Fruit fly (Drosophila melanogaster) whole organism, embryonic: ENCODE measurements around the gene amos.

Experiments used
- Atf-2 ChIP-seq: fragments of 200-800 bp; sonication (Bioruptor generic); optimal IDR thresholded peaks from 2 replicates; lab custom pipeline; 2016; ENCODE audit warnings: missing biosample characterization, missing genetic modification characterization
- CG10366 ChIP-seq: fragments of 200-800 bp; sonication (Bioruptor generic); IDR thresholded peaks from 2 replicates; pipeline ENCODE4 v1.3.6; 2022; ENCODE audit warnings: missing biosample characterization, missing genetic modification characterization
- CG10543 ChIP-seq: fragments of 200-800 bp; sonication (Bioruptor generic); optimal IDR thresholded peaks from 3 replicates; lab custom pipeline; 2017; ENCODE audit warnings: missing biosample characterization, mild to moderate bottlenecking, missing genetic modification characterization, moderate library complexity
- CG11560 ChIP-seq: fragments of 200-800 bp; sonication (Bioruptor generic); IDR thresholded peaks from 3 replicates; pipeline ENCODE4 v1.3.6; 2022; ENCODE audit warnings: missing biosample characterization, missing genetic modification characterization
- CG11695 ChIP-seq: fragments of 200-800 bp; sonication (Bioruptor generic); IDR thresholded peaks from 3 replicates; pipeline ENCODE4 v1.3.6; 2022; ENCODE audit warnings: missing biosample characterization, missing genetic modification characterization
- CG13775 ChIP-seq: fragments of 200-800 bp; sonication (Bioruptor generic); optimal IDR thresholded peaks from 3 replicates; lab custom pipeline; 2017; ENCODE audit warnings: missing biosample characterization, mild to moderate bottlenecking, missing genetic modification characterization
- CG15696 ChIP-seq: fragments of 200-800 bp; sonication (Bioruptor generic); optimal IDR thresholded peaks from 2 replicates; lab custom pipeline; 2019; ENCODE audit warnings: missing biosample characterization, mild to moderate bottlenecking, missing genetic modification characterization, moderate library complexity
- CG1602 ChIP-seq: fragments of 200-800 bp; sonication (Bioruptor generic); optimal IDR thresholded peaks from 3 replicates; lab custom pipeline; 2016; ENCODE audit warnings: missing biosample characterization, missing genetic modification characterization
- CG2120 ChIP-seq: fragments of 200-800 bp; sonication (Bioruptor generic); optimal IDR thresholded peaks from 3 replicates; lab custom pipeline; 2016; ENCODE audit warnings: missing biosample characterization, missing genetic modification characterization
- CG32532 ChIP-seq: fragments of 200-800 bp; sonication (Bioruptor generic); IDR thresholded peaks from 2 replicates; pipeline ENCODE4 v1.3.6; 2022; ENCODE audit warnings: missing biosample characterization, missing genetic modification characterization
- CG3726 ChIP-seq: fragments of 200-800 bp; sonication (Bioruptor generic); IDR thresholded peaks from 3 replicates; pipeline ENCODE4, ENCODE4 v1.3.6; 2022; ENCODE audit warnings: missing biosample characterization, missing genetic modification characterization
- CG6689 ChIP-seq: fragments of 200-800 bp; sonication (Bioruptor generic); IDR thresholded peaks from 2 replicates; pipeline ENCODE4 v1.3.6; 2022; ENCODE audit warnings: missing biosample characterization, missing genetic modification characterization
- CG6791 ChIP-seq: fragments of 200-800 bp; sonication (Bioruptor generic); IDR thresholded peaks from 3 replicates; pipeline ENCODE4 v1.3.6; 2022; ENCODE audit warnings: missing biosample characterization, missing genetic modification characterization; ENCODE audit not compliant: partially characterized antibody
- CG6813 ChIP-seq: fragments of 200-800 bp; sonication (Bioruptor generic); optimal IDR thresholded peaks from 2 replicates; lab custom pipeline; 2017; ENCODE audit warnings: missing biosample characterization, missing genetic modification characterization, mild to moderate bottlenecking, moderate library complexity, missing genetic modification reagents
- CG7357 ChIP-seq: fragments of 200-800 bp; sonication (Bioruptor generic); IDR thresholded peaks from 3 replicates; pipeline ENCODE4 v1.3.6; 2022; ENCODE audit warnings: missing biosample characterization, missing genetic modification characterization
- CG7963 ChIP-seq: fragments of 200-800 bp; sonication (Bioruptor generic); IDR thresholded peaks from 3 replicates; pipeline ENCODE4 v1.3.6; 2022; ENCODE audit warnings: missing biosample characterization, missing genetic modification characterization; ENCODE audit not compliant: partially characterized antibody
- CkIIα-i1 ChIP-seq: fragments of 200-800 bp; sonication (Bioruptor generic); IDR thresholded peaks from 2 replicates; pipeline ENCODE4 v1.3.6; 2022; ENCODE audit warnings: missing biosample characterization, missing genetic modification characterization
- D ChIP-seq, 2 experiments: fragments of 200-800 bp in 1 of 2; fragments of >200 bp in 1 of 2; sonication (Bioruptor generic) in 1 of 2; optimal IDR thresholded peaks; 2 replicates in 1 of 2; 3 replicates in 1 of 2; lab custom pipeline; 2017; ENCODE audit warnings: mild to moderate bottlenecking in 1 of 2, missing biosample characterization in 1 of 2, missing genetic modification characterization in 1 of 2, missing genetic modification reagents in 1 of 2
- Gug ChIP-seq: fragments of 200-800 bp; sonication (Bioruptor generic); IDR thresholded peaks from 4 replicates; pipeline ENCODE4 v1.3.6; 2022; ENCODE audit warnings: missing biosample characterization, missing genetic modification characterization
- NK7.1 ChIP-seq: fragments of 200-800 bp; sonication (Bioruptor generic); optimal IDR thresholded peaks from 3 replicates; lab custom pipeline; 2016; ENCODE audit warnings: missing biosample characterization, missing genetic modification characterization
- Opbp ChIP-seq: fragments of 200-800 bp; sonication (Bioruptor generic); IDR thresholded peaks from 3 replicates; pipeline ENCODE4 v1.3.6; 2022; ENCODE audit warnings: missing biosample characterization, missing genetic modification characterization; ENCODE audit not compliant: partially characterized antibody
- Side ChIP-seq: fragments of 200-800 bp; sonication (Bioruptor generic); optimal IDR thresholded peaks from 2 replicates; lab custom pipeline; 2016; ENCODE audit warnings: missing biosample characterization, missing genetic modification characterization
- Sox100B ChIP-seq: fragments of 200-800 bp; sonication (Bioruptor generic); optimal IDR thresholded peaks from 3 replicates; lab custom pipeline; 2018; ENCODE audit warnings: missing biosample characterization, mild to moderate bottlenecking, missing genetic modification characterization
- Sox102F ChIP-seq: fragments of 200-800 bp; sonication (Bioruptor generic); optimal IDR thresholded peaks from 2 replicates; lab custom pipeline; 2018; ENCODE audit warnings: missing biosample characterization, mild to moderate bottlenecking, missing genetic modification characterization, moderate library complexity
- Stat92E ChIP-seq, 3 experiments: fragments of >200 bp in 2 of 3; fragments of 200-800 bp in 1 of 3; sonication (Bioruptor generic) in 1 of 3; optimal IDR thresholded peaks; 2 replicates each; lab custom pipeline; 2017 to 2019; ENCODE audit warnings: missing biosample characterization in 3 of 3, missing genetic modification characterization in 3 of 3, mild to moderate bottlenecking in 1 of 3, moderate library complexity in 1 of 3
- TFAM ChIP-seq: fragments of 200-800 bp; sonication (Bioruptor generic); optimal IDR thresholded peaks from 2 replicates; lab custom pipeline; 2017; ENCODE audit warnings: missing biosample characterization, missing genetic modification characterization, inconsistent platforms
- Tbp ChIP-seq: fragments of >200 bp; optimal IDR thresholded peaks from 2 replicates; lab custom pipeline; 2018; ENCODE audit warnings: missing biosample characterization, missing genetic modification characterization
- Vsx1 ChIP-seq: fragments of 200-800 bp; sonication (Bioruptor generic); optimal IDR thresholded peaks from 2 replicates; lab custom pipeline; 2017; ENCODE audit warnings: missing biosample characterization, mild to moderate bottlenecking, missing genetic modification characterization, missing genetic modification reagents
- YL-1 ChIP-seq: fragments of 200-800 bp; sonication (Bioruptor generic); optimal IDR thresholded peaks from 3 replicates; lab custom pipeline; 2017; ENCODE audit warnings: missing biosample characterization, mild to moderate bottlenecking, missing genetic modification characterization
- amos ChIP-seq: fragments of 200-800 bp; sonication (Bioruptor generic); IDR thresholded peaks from 2 replicates; pipeline ENCODE4 v1.3.6; 2022; ENCODE audit warnings: missing biosample characterization, missing genetic modification characterization; ENCODE audit not compliant: partially characterized antibody
- caup ChIP-seq: fragments of 200-800 bp; sonication (Bioruptor generic); optimal IDR thresholded peaks from 3 replicates; lab custom pipeline; 2017; ENCODE audit warnings: missing biosample characterization, mild to moderate bottlenecking, missing genetic modification characterization, moderate library complexity; ENCODE audit not compliant: severe bottlenecking
- cg ChIP-seq: fragments of 200-800 bp; sonication (Bioruptor generic); optimal IDR thresholded peaks from 3 replicates; lab custom pipeline; 2019; ENCODE audit warnings: missing biosample characterization, mild to moderate bottlenecking, missing genetic modification characterization, moderate library complexity
- ems ChIP-seq: fragments of 200-800 bp; sonication (Bioruptor generic); optimal IDR thresholded peaks from 3 replicates; lab custom pipeline; 2016; ENCODE audit warnings: missing biosample characterization, missing genetic modification characterization
- eyg ChIP-seq: fragments of 200-800 bp; sonication (Bioruptor generic); optimal IDR thresholded peaks from 3 replicates; lab custom pipeline; 2016; ENCODE audit warnings: missing biosample characterization, missing genetic modification characterization
- gcm2 ChIP-seq: fragments of 200-800 bp; sonication (Bioruptor generic); optimal IDR thresholded peaks from 2 replicates; lab custom pipeline; 2016; ENCODE audit warnings: missing biosample characterization, missing genetic modification characterization
- gfzf ChIP-seq: fragments of 200-800 bp; sonication (Bioruptor generic); optimal IDR thresholded peaks from 2 replicates; lab custom pipeline; 2016; ENCODE audit warnings: missing biosample characterization, mild to moderate bottlenecking, missing genetic modification characterization, moderate library complexity
- grau ChIP-seq: fragments of 200-800 bp; optimal IDR thresholded peaks from 3 replicates; lab custom pipeline; 2019; ENCODE audit warnings: missing biosample characterization, mild to moderate bottlenecking, missing genetic modification characterization, moderate library complexity
- klu ChIP-seq: fragments of 200-800 bp; sonication (Bioruptor generic); IDR thresholded peaks from 2 replicates; pipeline ENCODE4 v1.3.6; 2022; ENCODE audit warnings: missing biosample characterization, missing genetic modification characterization
- mld ChIP-seq: fragments of 200-800 bp; sonication (Bioruptor generic); IDR thresholded peaks from 3 replicates; pipeline ENCODE4 v1.3.6; 2022; ENCODE audit warnings: missing biosample characterization, missing genetic modification characterization; ENCODE audit not compliant: partially characterized antibody
- onecut ChIP-seq: fragments of 200-800 bp; sonication (Bioruptor generic); IDR thresholded peaks from 2 replicates; pipeline ENCODE4 v1.3.6; 2022; ENCODE audit warnings: missing biosample characterization, missing genetic modification characterization
- org-1 ChIP-seq: fragments of 200-800 bp; sonication (Bioruptor generic); optimal IDR thresholded peaks from 2 replicates; lab custom pipeline; 2017; ENCODE audit warnings: missing biosample characterization, missing genetic modification characterization
- phol ChIP-seq: fragments of 200-800 bp; sonication (Bioruptor generic); optimal IDR thresholded peaks from 3 replicates; lab custom pipeline; 2018; ENCODE audit warnings: missing biosample characterization, mild to moderate bottlenecking, missing genetic modification characterization, moderate library complexity
- ranshi ChIP-seq: fragments of 200-800 bp; sonication (Bioruptor generic); IDR thresholded peaks from 2 replicates; pipeline ENCODE4 v1.3.6; 2022; ENCODE audit warnings: missing biosample characterization, missing genetic modification characterization
- scrt ChIP-seq: fragments of 200-800 bp; sonication (Bioruptor generic); optimal IDR thresholded peaks from 2 replicates; lab custom pipeline; 2018; ENCODE audit warnings: missing biosample characterization, mild to moderate bottlenecking, missing genetic modification characterization, moderate library complexity
- sens ChIP-seq: fragments of 200-800 bp; sonication (Bioruptor generic); peaks from one replicate; lab custom pipeline; 2016; ENCODE audit warnings: missing biosample characterization, missing genetic modification characterization
- sisA ChIP-seq: fragments of 200-800 bp; sonication (Bioruptor generic); IDR thresholded peaks from 2 replicates; pipeline ENCODE4 v1.3.6; 2022; ENCODE audit warnings: missing biosample characterization, missing genetic modification characterization
- tx ChIP-seq: fragments of 200-800 bp; sonication (Bioruptor generic); optimal IDR thresholded peaks from 2 replicates; lab custom pipeline; 2016; ENCODE audit warnings: missing biosample characterization, missing genetic modification characterization
- unc-4 ChIP-seq: fragments of 200-800 bp; sonication (Bioruptor generic); IDR thresholded peaks from 2 replicates; pipeline ENCODE4 v1.3.6; 2022; ENCODE audit warnings: missing biosample characterization, missing genetic modification characterization; ENCODE audit not compliant: partially characterized antibody

The amos gene

dm6 chr2L:18590100-18590941, 6.4 kb downstream of the amos start, which contains the start of the genes Pde11 and CG15160 (continued):
- TF ChIP-seq CG3726 (no peak), Tbp (GFP tag; lab: Kevin White, UChicago) (no peak), amos (GFP tag; lab: Robert Waterston, UW) (peak; percentile 100), CG2120 (GFP tag; lab: Kevin White, UChicago) (peak; percentile 41), sens (GFP tag; lab: Kevin White, UChicago) (peak; percentile 82), grau (tag; lab: Kevin White, UChicago) (peak; percentile 44), Opbp (GFP tag; lab: Robert Waterston, UW) (peak; percentile 99), ems (GFP tag; lab: Kevin White, UChicago) (peak; percentile 19), klu (GFP tag; lab: Robert Waterston, UW) (no peak), Gug (GFP tag; lab: Robert Waterston, UW) (peak; percentile 83; the same call in 2 of the 4 replicates), CG7357 (GFP tag; lab: Robert Waterston, UW) (no peak), mld (GFP tag; lab: Robert Waterston, UW) (peak; percentile 100), NK7.1 (GFP tag; lab: Kevin White, UChicago) (peak; percentile 45), CG11560 (tag; lab: Robert Waterston, UW) (peak; percentile 21; the same call in 1 of the 3 replicates), YL-1 (GFP tag; lab: Kevin White, UChicago) (peak; percentile 36), CG6689 (GFP tag; lab: Robert Waterston, UW) (no peak), CG13775 (GFP tag; lab: Kevin White, UChicago) (peak; percentile 44), Sox100B (GFP tag; lab: Kevin White, UChicago) (no peak), CG1602 (GFP tag; lab: Kevin White, UChicago) (peak; percentile 32), sisA (GFP tag; lab: Robert Waterston, UW) (no peak), Atf-2 (GFP tag; lab: Kevin White, UChicago) (no peak), unc-4 (GFP tag; lab: Robert Waterston, UW) (peak; percentile 97), CG6791 (GFP tag; lab: Robert Waterston, UW) (peak; percentile 100), gfzf (GFP tag; lab: Kevin White, UChicago) (peak; percentile 50), Stat92E (GFP tag; optimal IDR thresholded peaks at IDR 0.05; lab: Kevin White, UChicago) (peak in 1 of 3 experiments; percentile 28), Vsx1 (no peak), cg (GFP tag; lab: Kevin White, UChicago) (no peak), CG10366 (no peak), CG6813 (no peak), CG15696 (tag; lab: Kevin White, UChicago) (peak; percentile 8), CG32532 (GFP tag; lab: Robert Waterston, UW) (peak; percentile 60; the same call in 1 of the 2 replicates), ranshi (GFP tag; lab: Robert Waterston, UW) (no peak), CG7963 (peak; percentile 99), Side (GFP tag; lab: Kevin White, UChicago) (no peak), onecut (no peak), Sox102F (GFP tag; lab: Kevin White, UChicago) (no peak), tx (GFP tag; lab: Kevin White, UChicago) (no peak), eyg (GFP tag; lab: Kevin White, UChicago) (no peak), gcm2 (GFP tag; lab: Kevin White, UChicago) (no peak), CG10543 (GFP tag; lab: Kevin White, UChicago) (peak; percentile 19), scrt (GFP tag; lab: Kevin White, UChicago) (peak; percentile 45), CkIIα-i1 (no peak), phol (tag; lab: Kevin White, UChicago) (peak; percentile 68), org-1 (GFP tag; lab: Kevin White, UChicago) (no peak), D (optimal IDR thresholded peaks at IDR 0.05; lab: Kevin White, UChicago) (no peak), D (GFP tag; optimal IDR thresholded peaks at IDR 0.05; lab: Kevin White, UChicago) (no peak), TFAM (GFP tag; lab: Kevin White, UChicago) (no peak), caup (GFP tag; lab: Kevin White, UChicago) (no peak), CG11695 (GFP tag; lab: Robert Waterston, UW) (no peak)
